Worm (Caenorhabditis elegans): ENCODE data around the gene srh-203.

- TF ChIP-seq unc-120 (tag; optimal IDR thresholded peaks at IDR 0.05; ENCODE audit: poor library complexity, severe bottlenecking) (no peak), ceh-39 (tag; optimal IDR thresholded peaks at IDR 0.05) (no peak), nhr-237 (tag; optimal IDR thresholded peaks at IDR 0.05) (no peak), pha-4 (tag; optimal IDR thresholded peaks at IDR 0.05) (no peak), nhr-76 (tag; optimal IDR thresholded peaks at IDR 0.05) (no peak), snpc-4 (tag; optimal IDR thresholded peaks at IDR 0.05) (no peak)
These were observed 6.3 kb downstream of the srh-203 start for ce11 chrV:17449836-17450235.
